Fruit fly (Drosophila melanogaster) whole organism, pupa: ENCODE data around the gene CG13373.
"Not testable (repeated sequence)": the region's sequence is repeated elsewhere in the genome, so short reads cannot be mapped to it uniquely, and the experiment has no call there.

ENCODE experiments used
- CG12605 ChIP-seq: fragments of 200-800 bp; sonication (Bioruptor generic); IDR thresholded peaks from 2 replicates; pipeline ENCODE4 v1.3.6; 2022; ENCODE audit warnings: missing biosample characterization, missing genetic modification characterization
- CG14655 ChIP-seq: fragments of 200-800 bp; sonication (Bioruptor generic); optimal IDR thresholded peaks from 3 replicates; lab custom pipeline; 2017; ENCODE audit warnings: mild to moderate bottlenecking, missing biosample characterization, missing genetic modification reagents, missing genetic modification characterization
- CG9948 ChIP-seq: fragments of 200-800 bp; sonication (Bioruptor generic); optimal IDR thresholded peaks from 2 replicates; lab custom pipeline; 2018; ENCODE audit warnings: missing biosample characterization, mild to moderate bottlenecking, missing genetic modification characterization, moderate library complexity
- Ets98B ChIP-seq: fragments of 200-800 bp; sonication (Bioruptor generic); IDR thresholded peaks from 2 replicates; pipeline ENCODE4 v1.3.6; 2022; ENCODE audit warnings: missing biosample characterization, missing genetic modification characterization
- fd96Ca ChIP-seq: fragments of 200-800 bp; sonication (Bioruptor generic); IDR thresholded peaks from 3 replicates; pipeline ENCODE4 v1.3.6; 2022; ENCODE audit warnings: missing biosample characterization, missing genetic modification characterization

dm6 chrX:481642-482041 is 4.9 kb downstream of the CG13373 start, which contains the start of gene CG3176:
- TF ChIP-seq fd96Ca (GFP tag; lab: Robert Waterston, UW); Ets98B (GFP tag; lab: Robert Waterston, UW); CG9948 (tag; lab: Kevin White, UChicago); CG14655; CG12605 (GFP tag; lab: Robert Waterston, UW): not testable (repeated sequence)
